Fruit fly (Drosophila melanogaster): Measurements from ENCODE around the gene Nepl14.

Gene Nepl14

dm6 chr3R:22753895-22754774 is 9.4 kb downstream of the Nepl14 start (continued):
- TF ChIP-seq CG11294 (GFP tag; IDR thresholded peaks at IDR 0.05) (peak; percentile 13; the same call in 1 of the 2 replicates), CG9139 (GFP tag; optimal IDR thresholded peaks at IDR 0.05) (no peak), salr (GFP tag; optimal IDR thresholded peaks at IDR 0.05) (peak in 1 of 2 experiments; percentile 60), Lpt (GFP tag; optimal IDR thresholded peaks at IDR 0.05) (no peak), CG6276 (GFP tag; optimal IDR thresholded peaks at IDR 0.05) (peak; percentile 55), Blimp-1 (GFP tag; optimal IDR thresholded peaks at IDR 0.05) (no peak), Eip75B (GFP tag; optimal IDR thresholded peaks at IDR 0.05) (peak; percentile 16), CG6808 (GFP tag; optimal IDR thresholded peaks at IDR 0.05) (no peak), CG11902 (GFP tag; optimal IDR thresholded peaks at IDR 0.05) (no peak), vri (GFP tag; optimal IDR thresholded peaks at IDR 0.05) (no peak), Hr39 (GFP tag; optimal IDR thresholded peaks at IDR 0.05) (no peak), dsx (GFP tag; optimal IDR thresholded peaks at IDR 0.05; ENCODE audit: poor library complexity, severe bottlenecking) (no peak), Sox15 (GFP tag; optimal IDR thresholded peaks at IDR 0.05) (no peak), Ets96B (tag; optimal IDR thresholded peaks at IDR 0.05) (no peak), Gug (GFP tag; IDR thresholded peaks at IDR 0.05) (0 out of 2 replicates have a peak, but pooled peaks have one; percentile 22), lz (GFP tag; optimal IDR thresholded peaks at IDR 0.05) (no peak), CG7368 (GFP tag; optimal IDR thresholded peaks at IDR 0.05) (no peak), OdsH (GFP tag; optimal IDR thresholded peaks at IDR 0.05) (peak; percentile 28), achi (GFP tag; optimal IDR thresholded peaks at IDR 0.05) (peak; percentile 38), CG32006 (GFP tag; optimal IDR thresholded peaks at IDR 0.05) (peak; percentile 77), topi (GFP tag; optimal IDR thresholded peaks at IDR 0.05) (no peak), net (GFP tag; optimal IDR thresholded peaks at IDR 0.05) (no peak), Sox102F (GFP tag; optimal IDR thresholded peaks at IDR 0.05) (no peak), Eip93F (GFP tag; optimal IDR thresholded peaks at IDR 0.05) (no peak), CG4318 (GFP tag; optimal IDR thresholded peaks at IDR 0.05) (peak; percentile 51), CG16779 (tag; optimal IDR thresholded peaks at IDR 0.05) (peak; percentile 45), Met (GFP tag; optimal IDR thresholded peaks at IDR 0.05) (no peak), CG3032 (tag; optimal IDR thresholded peaks at IDR 0.05) (no peak), CG1621 (tag; optimal IDR thresholded peaks at IDR 0.05) (no peak), CG31627 (GFP tag; optimal IDR thresholded peaks at IDR 0.05) (no peak), dac (GFP tag; optimal IDR thresholded peaks at IDR 0.05) (peak; percentile 10), CG6854 (GFP tag; optimal IDR thresholded peaks at IDR 0.05) (no peak), CG11762 (GFP tag; optimal IDR thresholded peaks at IDR 0.05; ENCODE audit: insufficient read depth) (no peak), Smox (GFP tag; optimal IDR thresholded peaks at IDR 0.05) (no peak), svp (GFP tag) (peak; percentile 68), CG10631 (GFP tag; optimal IDR thresholded peaks at IDR 0.05) (peak; percentile 23), CG3919 (GFP tag; optimal IDR thresholded peaks at IDR 0.05) (no peak), ss (GFP tag; optimal IDR thresholded peaks at IDR 0.05) (no peak)

dm6 chr3R:22753600-22753894 is 10.0 kb downstream of the Nepl14 start:
- peak; percentile 71 for TF ChIP-seq fkh (GFP tag; optimal IDR thresholded peaks at IDR 0.05)
- TF ChIP-seq ss (GFP tag; optimal IDR thresholded peaks at IDR 0.05): peak in 1 of 2 experiments; percentile 38
- TF ChIP-seq fd59A (GFP tag; optimal IDR thresholded peaks at IDR 0.05): no peak

All from whole organism, prepupa.